Worm (Caenorhabditis elegans) whole organism, L2 larva: Measurements from ENCODE around the gene ncs-3.

Experiments
- C34F6.9 ChIP-seq: fragments of 150-350 bp; optimal IDR thresholded peaks from 2 replicates; lab custom pipeline; 2014; ENCODE audit warnings: missing biosample characterization, missing genetic modification characterization
- F13H6.1 ChIP-seq: sonication (generic microtip); optimal IDR thresholded peaks from 2 replicates; lab custom pipeline; 2016; ENCODE audit warnings: missing genetic modification characterization, missing compliant biosample characterization
- R02D3.7 ChIP-seq: fragments of 150-350 bp; optimal IDR thresholded peaks from 2 replicates; lab custom pipeline; 2014; ENCODE audit warnings: missing biosample characterization, missing genetic modification characterization
- ZK546.5 ChIP-seq: sonication (generic microtip); optimal IDR thresholded peaks from 2 replicates; lab custom pipeline; 2017; ENCODE audit warnings: missing biosample characterization, missing genetic modification characterization
- alr-1 ChIP-seq: fragments of 150-350 bp; optimal IDR thresholded peaks from 2 replicates; lab custom pipeline; 2014; ENCODE audit warnings: missing biosample characterization, missing genetic modification characterization
- aly-2 ChIP-seq: fragments of 150-350 bp; optimal IDR thresholded peaks from 2 replicates; lab custom pipeline; 2014; ENCODE audit warnings: missing biosample characterization, missing genetic modification characterization
- ama-1 ChIP-seq: fragments of 150-350 bp; optimal IDR thresholded peaks from 2 replicates; lab custom pipeline; 2018; ENCODE audit warnings: inconsistent platforms
- blmp-1 ChIP-seq: sonication (generic microtip); optimal IDR thresholded peaks from 2 replicates; lab custom pipeline; 2017; ENCODE audit warnings: missing genetic modification characterization, mild to moderate bottlenecking, missing compliant biosample characterization, antibody characterized with exemption, moderate library complexity; ENCODE audit not compliant: insufficient read depth
- ceh-16 ChIP-seq: fragments of 150-350 bp; optimal IDR thresholded peaks from 2 replicates; lab custom pipeline; 2014; ENCODE audit warnings: missing biosample characterization, missing genetic modification characterization
- ceh-82 ChIP-seq: fragments of 150-350 bp; optimal IDR thresholded peaks from 2 replicates; lab custom pipeline; 2014; ENCODE audit warnings: missing biosample characterization, missing genetic modification characterization
- crh-2 ChIP-seq: sonication (generic microtip); optimal IDR thresholded peaks from 2 replicates; lab custom pipeline; 2017; ENCODE audit warnings: missing biosample characterization, missing genetic modification characterization
- dmd-4 ChIP-seq: sonication (generic microtip); optimal IDR thresholded peaks from 2 replicates; lab custom pipeline; 2017; ENCODE audit warnings: missing biosample characterization, missing genetic modification characterization
- egl-27 ChIP-seq: sonication (generic microtip); optimal IDR thresholded peaks from 3 replicates; lab custom pipeline; 2017; ENCODE audit warnings: missing biosample characterization, missing genetic modification reagents, missing genetic modification characterization
- elt-1 ChIP-seq: fragments of 150-350 bp; optimal IDR thresholded peaks from 2 replicates; lab custom pipeline; 2014; ENCODE audit warnings: missing biosample characterization, missing genetic modification characterization
- elt-3 ChIP-seq: sonication (generic microtip); optimal IDR thresholded peaks from 2 replicates; lab custom pipeline; 2017; ENCODE audit warnings: missing biosample characterization, missing genetic modification characterization
- fos-1 ChIP-seq: fragments of 150-350 bp; optimal IDR thresholded peaks from 2 replicates; lab custom pipeline; 2014; ENCODE audit warnings: missing biosample characterization, missing genetic modification characterization
- gmeb-1 ChIP-seq: fragments of 150-350 bp; optimal IDR thresholded peaks from 2 replicates; lab custom pipeline; 2014; ENCODE audit warnings: missing biosample characterization, missing genetic modification characterization
- lin-11 ChIP-seq: fragments of 150-350 bp; sonication (generic microtip); optimal IDR thresholded peaks from 2 replicates; lab custom pipeline; 2014; ENCODE audit warnings: missing biosample characterization, missing genetic modification characterization, inconsistent platforms, mixed read lengths
- lin-13 ChIP-seq: fragments of 150-350 bp; optimal IDR thresholded peaks from 2 replicates; lab custom pipeline; 2014; ENCODE audit warnings: missing biosample characterization, missing genetic modification reagents, missing genetic modification characterization
- lin-39 ChIP-seq: fragments of 150-350 bp; optimal IDR thresholded peaks from 2 replicates; lab custom pipeline; 2014; ENCODE audit warnings: missing biosample characterization, missing genetic modification reagents, missing genetic modification characterization
- lsy-2 ChIP-seq, 2 experiments: fragments of 150-350 bp in 1 of 2; sonication (generic microtip) in 1 of 2; optimal IDR thresholded peaks; 2 replicates each; lab custom pipeline; 2014 to 2017; ENCODE audit warnings: missing biosample characterization in 2 of 2, missing genetic modification characterization in 2 of 2
- mab-5 ChIP-seq: fragments of 150-350 bp; optimal IDR thresholded peaks from 2 replicates; lab custom pipeline; 2014; ENCODE audit warnings: missing biosample characterization, missing genetic modification characterization
- mbf-1 ChIP-seq: sonication (generic microtip); optimal IDR thresholded peaks from 2 replicates; lab custom pipeline; 2017; ENCODE audit warnings: missing biosample characterization, missing genetic modification characterization
- mdl-1 ChIP-seq, 2 experiments: fragments of 150-350 bp in 1 of 2; sonication (generic microtip) in 1 of 2; optimal IDR thresholded peaks; 2 replicates each; lab custom pipeline; 2017; ENCODE audit warnings: missing biosample characterization in 2 of 2, missing genetic modification characterization in 2 of 2
- nhr-10 ChIP-seq: sonication (generic microtip); optimal IDR thresholded peaks from 2 replicates; lab custom pipeline; 2017; ENCODE audit warnings: missing biosample characterization, missing genetic modification characterization
- nhr-11 ChIP-seq: fragments of 150-350 bp; optimal IDR thresholded peaks from 2 replicates; lab custom pipeline; 2014; ENCODE audit warnings: missing biosample characterization, missing genetic modification characterization
- nhr-12 ChIP-seq: fragments of 150-350 bp; optimal IDR thresholded peaks from 2 replicates; lab custom pipeline; 2014; ENCODE audit warnings: missing biosample characterization, missing genetic modification characterization
- nhr-129 ChIP-seq: fragments of 150-350 bp; optimal IDR thresholded peaks from 2 replicates; lab custom pipeline; 2014; ENCODE audit warnings: missing biosample characterization, missing genetic modification characterization
- nhr-23 ChIP-seq: fragments of 150-350 bp; optimal IDR thresholded peaks from 2 replicates; lab custom pipeline; 2014; ENCODE audit warnings: missing biosample characterization, missing genetic modification reagents, missing genetic modification characterization
- nhr-237 ChIP-seq: fragments of 150-350 bp; optimal IDR thresholded peaks from 2 replicates; lab custom pipeline; 2014; ENCODE audit warnings: missing biosample characterization, missing genetic modification characterization
- nhr-25 ChIP-seq: fragments of 150-350 bp; sonication (generic microtip); optimal IDR thresholded peaks from 3 replicates; lab custom pipeline; 2014; ENCODE audit warnings: missing biosample characterization, missing genetic modification characterization
- nhr-6 ChIP-seq: fragments of 150-350 bp; optimal IDR thresholded peaks from 2 replicates; lab custom pipeline; 2014; ENCODE audit warnings: missing biosample characterization, missing genetic modification characterization
- nhr-77 ChIP-seq: fragments of 150-350 bp; optimal IDR thresholded peaks from 2 replicates; lab custom pipeline; 2014; ENCODE audit warnings: missing biosample characterization, missing genetic modification characterization
- peb-1 ChIP-seq: fragments of 150-350 bp; optimal IDR thresholded peaks from 2 replicates; lab custom pipeline; 2014; ENCODE audit warnings: missing biosample characterization, missing genetic modification characterization
- skn-1 ChIP-seq: sonication (generic microtip); optimal IDR thresholded peaks from 2 replicates; lab custom pipeline; 2017; ENCODE audit warnings: missing biosample characterization, missing genetic modification characterization
- sma-3 ChIP-seq: sonication (generic microtip); optimal IDR thresholded peaks from 2 replicates; lab custom pipeline; 2016; ENCODE audit warnings: missing genetic modification reagents, missing genetic modification characterization, missing compliant biosample characterization
- sma-9 ChIP-seq, 2 experiments: fragments of 150-350 bp in 1 of 2; sonication (generic microtip) in 1 of 2; optimal IDR thresholded peaks; 2 replicates each; lab custom pipeline; 2014 to 2016; ENCODE audit warnings: missing genetic modification characterization in 2 of 2, mild to moderate bottlenecking in 1 of 2, missing biosample characterization in 1 of 2, missing compliant biosample characterization in 1 of 2, missing genetic modification reagents in 1 of 2, moderate library complexity in 1 of 2
- unc-39 ChIP-seq: fragments of 150-350 bp; optimal IDR thresholded peaks from 2 replicates; lab custom pipeline; 2014; ENCODE audit warnings: missing biosample characterization, missing genetic modification characterization
- unc-55 ChIP-seq: fragments of 150-350 bp; sonication (generic microtip); optimal IDR thresholded peaks from 3 replicates; lab custom pipeline; 2014; ENCODE audit warnings: missing biosample characterization, missing genetic modification reagents, missing genetic modification characterization
- unc-62 ChIP-seq: fragments of 150-350 bp; optimal IDR thresholded peaks from 2 replicates; lab custom pipeline; 2014; ENCODE audit warnings: missing biosample characterization, missing genetic modification reagents, missing genetic modification characterization
- zag-1 ChIP-seq: fragments of 150-350 bp; optimal IDR thresholded peaks from 2 replicates; lab custom pipeline; 2014; ENCODE audit warnings: missing biosample characterization, missing genetic modification characterization
- ztf-1 ChIP-seq: fragments of 200-800 bp; sonication (Bioruptor generic); conservative IDR thresholded peaks from 2 replicates; pipeline ENCODE4 v1.3.6; 2022; ENCODE audit warnings: missing genetic modification characterization, missing compliant biosample characterization
- ztf-11 ChIP-seq: sonication (generic microtip); optimal IDR thresholded peaks from 2 replicates; lab custom pipeline; 2017; ENCODE audit warnings: missing biosample characterization, missing genetic modification characterization
- ztf-4 ChIP-seq: fragments of 150-350 bp; optimal IDR thresholded peaks from 2 replicates; lab custom pipeline; 2014; ENCODE audit warnings: missing biosample characterization, missing genetic modification characterization

The ncs-3 gene

DNA sequence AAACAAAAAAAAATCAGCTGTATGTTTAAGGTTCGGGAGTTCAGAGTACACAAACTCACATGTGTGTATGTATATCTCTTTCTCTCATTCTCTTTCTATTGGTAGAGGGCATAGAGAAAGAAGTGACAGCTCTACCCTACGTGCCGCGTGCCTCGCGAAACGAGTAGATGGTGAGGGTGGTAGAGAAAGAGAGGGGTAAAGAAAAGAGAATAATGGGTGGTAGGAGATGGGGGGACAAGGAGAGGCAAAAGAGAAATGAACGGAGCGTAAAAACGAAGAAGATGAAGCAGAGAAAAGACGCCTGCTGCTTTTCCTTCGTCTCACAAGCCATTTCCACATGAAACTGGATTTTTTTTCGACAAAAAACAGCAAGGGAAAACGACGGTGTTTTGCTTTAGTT is 39.3 kb downstream of the ncs-3 start (continued):
- TF ChIP-seq sma-3 (GFP tag; lab: Kevin White, UChicago) (peak; percentile 83), lin-13 (peak; percentile 89), skn-1 (tag; lab: Kevin White, UChicago) (no peak), mab-5 (peak; percentile 64), nhr-11 (tag; lab: Kevin White, UChicago) (no peak), ceh-82 (no peak)

ce11 chrX:1094332-1094731 is 40.5 kb downstream of the ncs-3 start:
- TF ChIP-seq skn-1 (tag; lab: Kevin White, UChicago): no peak
- no peak for TF ChIP-seq unc-39 (tag; lab: Kevin White, UChicago)
- no peak for TF ChIP-seq mdl-1 (tag; optimal IDR thresholded peaks at IDR 0.05; lab: Kevin White, UChicago)
- no peak for TF ChIP-seq mab-5
- no peak for TF ChIP-seq ceh-16
- no peak for TF ChIP-seq F13H6.1
- no peak for TF ChIP-seq fos-1

DNA sequence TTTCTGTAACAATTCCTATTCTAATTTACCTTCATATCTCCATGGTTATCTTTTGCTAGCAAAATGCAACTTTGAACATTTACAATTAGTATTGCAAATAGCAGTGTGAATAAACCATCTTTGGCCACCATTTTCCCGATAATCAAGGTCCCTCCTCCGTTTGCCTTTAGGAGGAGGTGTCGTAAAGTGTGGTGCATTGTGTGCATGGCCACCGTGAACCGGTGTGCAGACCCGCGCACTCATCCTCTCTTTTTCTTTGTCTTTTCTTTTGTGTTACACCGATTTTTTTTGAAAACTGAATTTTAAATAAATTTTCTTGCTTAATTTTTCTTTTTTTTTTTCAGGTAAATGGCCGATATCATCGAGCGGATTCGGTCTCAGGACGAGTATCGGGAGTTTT is 42.9 kb downstream of the ncs-3 start, which contains the start of the genes pigx-1 and rme-6:
pigx-1 (minus strand) TSS at position 206 of the 400 bp plus-strand sequence.
rme-6 (plus strand) TSS at position 345 of the 400 bp plus-strand sequence.
- TF ChIP-seq nhr-129 (tag; lab: Kevin White, UChicago) (peak; percentile 20), unc-55 (GFP tag; lab: Kevin White, UChicago) (peak; percentile 63), ztf-11 (no peak), dmd-4 (tag; lab: Kevin White, UChicago) (no peak), sma-9 (GFP tag; optimal IDR thresholded peaks at IDR 0.05; lab: Kevin White, UChicago) (no peak), sma-9 (tag; optimal IDR thresholded peaks at IDR 0.05; lab: Kevin White, UChicago) (no peak), ZK546.5 (no peak), lsy-2 (tag; optimal IDR thresholded peaks at IDR 0.05; lab: Kevin White, UChicago) (peak in 1 of 2 experiments; percentile 27), nhr-6 (tag; lab: Kevin White, UChicago) (no peak), elt-3 (tag; lab: Kevin White, UChicago) (no peak), nhr-77 (no peak), F13H6.1 (no peak), ztf-1 (no peak), R02D3.7 (no peak), lin-11 (no peak), mdl-1 (tag; optimal IDR thresholded peaks at IDR 0.05; lab: Kevin White, UChicago) (no peak), aly-2 (tag; lab: Kevin White, UChicago) (no peak), skn-1 (tag; lab: Kevin White, UChicago) (no peak)

- TF ChIP-seq alr-1 (tag; lab: Kevin White, UChicago): no peak
- no peak for TF ChIP-seq nhr-77
- no peak for TF ChIP-seq unc-62
- TF ChIP-seq peb-1: no peak
- no peak for TF ChIP-seq nhr-237 (tag; lab: Kevin White, UChicago)
- TF ChIP-seq ztf-11: no peak
- no peak for TF ChIP-seq ztf-4 (tag; lab: Kevin White, UChicago)
- no peak for TF ChIP-seq ama-1 (lab: Kevin White, UChicago)
- peak; percentile 22 for TF ChIP-seq zag-1 (tag; lab: Kevin White, UChicago)
- TF ChIP-seq blmp-1 (tag; lab: Kevin White, UChicago): no peak
- no peak for TF ChIP-seq ceh-16
- peak in 1 of 2 experiments; percentile 51 for TF ChIP-seq lsy-2 (tag; optimal IDR thresholded peaks at IDR 0.05; lab: Kevin White, UChicago)
- peak; percentile 63 for TF ChIP-seq unc-55 (GFP tag; lab: Kevin White, UChicago)
- TF ChIP-seq F13H6.1: peak; percentile 41
- no peak for TF ChIP-seq ZK546.5
- no peak for TF ChIP-seq ztf-1
- TF ChIP-seq ceh-82: no peak
- TF ChIP-seq unc-39 (tag; lab: Kevin White, UChicago): no peak
- TF ChIP-seq lin-13: no peak
- TF ChIP-seq elt-1 (tag; lab: Kevin White, UChicago): no peak
- TF ChIP-seq nhr-11 (tag; lab: Kevin White, UChicago): no peak
- peak; percentile 7 for TF ChIP-seq crh-2
- peak; percentile 50 for TF ChIP-seq mab-5
- TF ChIP-seq sma-3 (GFP tag; lab: Kevin White, UChicago): no peak
- TF ChIP-seq mdl-1 (tag; optimal IDR thresholded peaks at IDR 0.05; lab: Kevin White, UChicago): no peak
- TF ChIP-seq dmd-4 (tag; lab: Kevin White, UChicago): no peak
- no peak for TF ChIP-seq mbf-1 (tag; lab: Kevin White, UChicago)
- TF ChIP-seq sma-9 (GFP tag; optimal IDR thresholded peaks at IDR 0.05; lab: Kevin White, UChicago): peak; percentile 47
- no peak for TF ChIP-seq sma-9 (tag; optimal IDR thresholded peaks at IDR 0.05; lab: Kevin White, UChicago)
- TF ChIP-seq nhr-10 (tag; lab: Kevin White, UChicago): no peak
- TF ChIP-seq nhr-23: no peak
- no peak for TF ChIP-seq nhr-6 (tag; lab: Kevin White, UChicago)
- no peak for TF ChIP-seq lin-39 (tag; lab: Kevin White, UChicago)
- no peak for TF ChIP-seq nhr-12 (tag; lab: Kevin White, UChicago)
- peak; percentile 70 for TF ChIP-seq C34F6.9 (tag; lab: Kevin White, UChicago)
- no peak for TF ChIP-seq nhr-25 (tag; lab: Kevin White, UChicago)
- peak; percentile 29 for TF ChIP-seq nhr-129 (tag; lab: Kevin White, UChicago)
- no peak for TF ChIP-seq R02D3.7
- no peak for TF ChIP-seq skn-1 (tag; lab: Kevin White, UChicago)
- no peak for TF ChIP-seq lin-11
- no peak for TF ChIP-seq egl-27 (tag; lab: Kevin White, UChicago)
- no peak for TF ChIP-seq gmeb-1 (tag; lab: Kevin White, UChicago)
Observed at ce11 chrX:1103702-1104262, 49.9 kb downstream of the ncs-3 start, which contains the start of gene ife-4. ife-4 (plus strand) TSS chrX:1104212.
